Worm (Caenorhabditis elegans) whole organism, young adult: Measurements from ENCODE around the gene rpap-3.

Source experiments
- B0019.2 ChIP-seq: fragments of 200-800 bp; sonication (Bioruptor generic); conservative IDR thresholded peaks from 2 replicates; pipeline ENCODE4 v1.3.6; 2022; ENCODE audit warnings: missing genetic modification reagents, missing genetic modification characterization, missing compliant biosample characterization
- B0336.3 ChIP-seq: fragments of 200-800 bp; sonication (Bioruptor generic); IDR thresholded peaks from 2 replicates; pipeline ENCODE4 v1.3.6; 2022; ENCODE audit warnings: missing genetic modification characterization, missing compliant biosample characterization
- F23B12.7 ChIP-seq: sonication (generic microtip); optimal IDR thresholded peaks from 2 replicates; lab custom pipeline; 2017; ENCODE audit warnings: missing genetic modification characterization, mild to moderate bottlenecking, missing compliant biosample characterization, antibody characterized with exemption, moderate library complexity; ENCODE audit not compliant: insufficient read depth
- F49E8.2 ChIP-seq: sonication (generic microtip); optimal IDR thresholded peaks from 3 replicates; lab custom pipeline; 2017; ENCODE audit warnings: missing genetic modification characterization, mild to moderate bottlenecking, missing compliant biosample characterization, antibody characterized with exemption, moderate library complexity; ENCODE audit not compliant: insufficient read depth
- F52B5.7 ChIP-seq: sonication (generic microtip); optimal IDR thresholded peaks from 2 replicates; lab custom pipeline; 2016; ENCODE audit warnings: mild to moderate bottlenecking, missing genetic modification characterization, missing compliant biosample characterization
- F55B11.4 ChIP-seq: sonication (generic microtip); optimal IDR thresholded peaks from 2 replicates; lab custom pipeline; 2016; ENCODE audit warnings: missing compliant biosample characterization, missing genetic modification characterization, borderline replicate concordance; ENCODE audit not compliant: insufficient read depth
- F57C9.4 ChIP-seq: sonication (generic microtip); optimal IDR thresholded peaks from 2 replicates; lab custom pipeline; 2017; ENCODE audit warnings: mild to moderate bottlenecking, missing genetic modification characterization, missing compliant biosample characterization
- K12H6.12 ChIP-seq: fragments of 200-800 bp; sonication (Bioruptor generic); optimal IDR thresholded peaks from 2 replicates; lab custom pipeline; 2018; ENCODE audit warnings: mild to moderate bottlenecking, missing genetic modification characterization, missing compliant biosample characterization
- Y53G8AR.9 ChIP-seq: fragments of 200-800 bp; sonication (Bioruptor generic); conservative IDR thresholded peaks from 2 replicates; pipeline ENCODE4 v1.3.6; 2022; ENCODE audit warnings: missing genetic modification reagents, missing genetic modification characterization, missing compliant biosample characterization
- ama-1 ChIP-seq, 3 experiments: fragments of 150-350 bp in 1 of 3; sonication (generic microtip) in 2 of 3; optimal IDR thresholded peaks; 2 replicates each; lab custom pipeline; 2014 to 2018; ENCODE audit warnings: missing biosample characterization in 2 of 3, missing genetic modification characterization in 2 of 3, missing genetic modification reagents in 2 of 3
- athp-1 ChIP-seq: sonication (generic microtip); optimal IDR thresholded peaks from 2 replicates; lab custom pipeline; 2017; ENCODE audit warnings: mild to moderate bottlenecking, missing genetic modification characterization, missing compliant biosample characterization
- attf-3 ChIP-seq: fragments of 200-800 bp; sonication (Bioruptor generic); conservative IDR thresholded peaks from 2 replicates; pipeline ENCODE4 v1.3.6; 2022; ENCODE audit warnings: missing genetic modification reagents, missing genetic modification characterization, missing compliant biosample characterization
- attf-5 ChIP-seq: fragments of 200-800 bp; sonication (Bioruptor generic); optimal IDR thresholded peaks from 2 replicates; lab custom pipeline; 2018; ENCODE audit warnings: mild to moderate bottlenecking, missing genetic modification characterization, missing compliant biosample characterization
- cebp-2 ChIP-seq: fragments of 200-800 bp; sonication (Bioruptor generic); IDR thresholded peaks from 2 replicates; pipeline ENCODE4 v1.3.6; 2022; ENCODE audit warnings: missing genetic modification characterization, missing compliant biosample characterization
- ceh-100 ChIP-seq: fragments of 200-800 bp; sonication (Bioruptor generic); IDR thresholded peaks from 2 replicates; pipeline ENCODE4 v1.3.6; 2022; ENCODE audit warnings: missing genetic modification reagents, missing genetic modification characterization, missing compliant biosample characterization
- ceh-40 ChIP-seq: fragments of 200-800 bp; sonication (Bioruptor generic); IDR thresholded peaks from 2 replicates; pipeline ENCODE4 v1.3.6; 2022; ENCODE audit warnings: missing genetic modification characterization, missing compliant biosample characterization
- ceh-58 ChIP-seq: fragments of 200-800 bp; sonication (Bioruptor generic); IDR thresholded peaks from 2 replicates; pipeline ENCODE4 v1.3.6; 2022; ENCODE audit warnings: missing genetic modification characterization, missing compliant biosample characterization
- ceh-91 ChIP-seq: fragments of 200-800 bp; sonication (Bioruptor generic); IDR thresholded peaks from 2 replicates; pipeline ENCODE4 v1.3.6; 2022; ENCODE audit warnings: missing genetic modification reagents, missing genetic modification characterization, missing compliant biosample characterization
- die-1 ChIP-seq: sonication (generic microtip); optimal IDR thresholded peaks from 2 replicates; lab custom pipeline; 2016; ENCODE audit warnings: missing genotype, mild to moderate bottlenecking, missing genetic modification characterization, missing compliant biosample characterization
- dox-1 ChIP-seq: fragments of 200-800 bp; sonication (Bioruptor generic); IDR thresholded peaks from 2 replicates; pipeline ENCODE4 v1.3.6; 2022; ENCODE audit warnings: missing genetic modification reagents, missing genetic modification characterization, missing compliant biosample characterization
- dpff-1 ChIP-seq: sonication (generic microtip); optimal IDR thresholded peaks from 2 replicates; lab custom pipeline; 2017; ENCODE audit warnings: mild to moderate bottlenecking, missing genetic modification characterization, missing compliant biosample characterization
- ekl-4 ChIP-seq: fragments of 200-800 bp; sonication (Bioruptor generic); IDR thresholded peaks from 2 replicates; pipeline ENCODE4 v1.3.6; 2022; ENCODE audit warnings: missing genetic modification reagents, missing genetic modification characterization, missing compliant biosample characterization
- lin-26 ChIP-seq: fragments of 200-800 bp; sonication (Bioruptor generic); IDR thresholded peaks from 2 replicates; pipeline ENCODE4 v1.3.6; 2022; ENCODE audit warnings: missing genetic modification reagents, missing genetic modification characterization, missing compliant biosample characterization
- lin-35 ChIP-seq, 3 experiments: fragments of 150-350 bp in 2 of 3; sonication (generic microtip) in 1 of 3; optimal IDR thresholded peaks; 2 replicates each; lab custom pipeline; 2014 to 2018; ENCODE audit warnings: missing biosample characterization in 3 of 3, missing genetic modification characterization in 3 of 3, missing genetic modification reagents in 3 of 3
- lin-54 ChIP-seq: fragments of 200-800 bp; sonication (Bioruptor generic); optimal IDR thresholded peaks from 2 replicates; lab custom pipeline; 2018; ENCODE audit warnings: mild to moderate bottlenecking, missing genetic modification characterization, missing compliant biosample characterization
- lir-1 ChIP-seq: fragments of 200-800 bp; sonication (Bioruptor generic); conservative IDR thresholded peaks from 2 replicates; pipeline ENCODE4 v1.3.6; 2022; ENCODE audit warnings: missing genetic modification reagents, missing genetic modification characterization, missing compliant biosample characterization
- lsl-1 ChIP-seq: fragments of 200-800 bp; sonication (Bioruptor generic); optimal IDR thresholded peaks from 2 replicates; lab custom pipeline; 2018; ENCODE audit warnings: mild to moderate bottlenecking, missing genetic modification characterization, moderate library complexity, missing compliant biosample characterization
- lsy-27 ChIP-seq: sonication (generic microtip); optimal IDR thresholded peaks from 2 replicates; lab custom pipeline; 2017; ENCODE audit warnings: missing genetic modification characterization, mild to moderate bottlenecking, missing compliant biosample characterization, antibody characterized with exemption, missing genotype, borderline replicate concordance; ENCODE audit not compliant: insufficient read depth
- madf-10 ChIP-seq: sonication (generic microtip); optimal IDR thresholded peaks from 2 replicates; lab custom pipeline; 2016; ENCODE audit warnings: mild to moderate bottlenecking, missing genetic modification characterization, missing compliant biosample characterization
- madf-3 ChIP-seq: fragments of 200-800 bp; sonication (Bioruptor generic); IDR thresholded peaks from 2 replicates; pipeline ENCODE4 v1.3.6; 2022; ENCODE audit warnings: missing genetic modification reagents, missing genetic modification characterization, missing compliant biosample characterization
- madf-8 ChIP-seq: fragments of 200-800 bp; sonication (Bioruptor generic); conservative IDR thresholded peaks from 2 replicates; pipeline ENCODE4 v1.3.6; 2022; ENCODE audit warnings: missing genetic modification reagents, missing genetic modification characterization, missing compliant biosample characterization
- mel-28 ChIP-seq: sonication (generic microtip); optimal IDR thresholded peaks from 2 replicates; lab custom pipeline; 2016; ENCODE audit warnings: borderline replicate concordance, mild to moderate bottlenecking, missing genetic modification characterization, missing compliant biosample characterization
- nfya-1 ChIP-seq: sonication (generic microtip); optimal IDR thresholded peaks from 2 replicates; lab custom pipeline; 2017; ENCODE audit warnings: antibody characterized with exemption, missing compliant biosample characterization, missing genetic modification characterization, borderline replicate concordance; ENCODE audit not compliant: insufficient read depth
- nfyb-1 ChIP-seq: fragments of 200-800 bp; sonication (Bioruptor generic); IDR thresholded peaks from 2 replicates; pipeline ENCODE4 v1.3.6; 2022; ENCODE audit warnings: missing genetic modification reagents, missing genetic modification characterization, missing compliant biosample characterization
- nhr-120 ChIP-seq: fragments of 200-800 bp; sonication (Bioruptor generic); IDR thresholded peaks from 2 replicates; pipeline ENCODE4 v1.3.6; 2022; ENCODE audit warnings: missing genetic modification characterization, missing compliant biosample characterization
- pbrm-1 ChIP-seq: fragments of 200-800 bp; sonication (Bioruptor generic); IDR thresholded peaks from 2 replicates; pipeline ENCODE4 v1.3.6; 2022; ENCODE audit warnings: missing genetic modification reagents, missing genetic modification characterization, missing compliant biosample characterization
- rec-8 ChIP-seq, 2 experiments: sonication (generic microtip); optimal IDR thresholded peaks; 2 replicates each; lab custom pipeline; 2016; ENCODE audit warnings: mild to moderate bottlenecking in 2 of 2, missing genetic modification characterization in 2 of 2, missing genetic modification reagents in 2 of 2, missing genotype in 2 of 2, missing biosample characterization in 1 of 2, missing compliant biosample characterization in 1 of 2, moderate library complexity in 1 of 2
- sea-2 ChIP-seq: fragments of 200-800 bp; sonication (Bioruptor generic); IDR thresholded peaks from 2 replicates; pipeline ENCODE4 v1.3.6; 2022; ENCODE audit warnings: missing genetic modification characterization, missing compliant biosample characterization
- somi-1 ChIP-seq: fragments of 200-800 bp; sonication (Bioruptor generic); optimal IDR thresholded peaks from 2 replicates; lab custom pipeline; 2018; ENCODE audit warnings: mild to moderate bottlenecking, missing genetic modification characterization, missing compliant biosample characterization
- tbp1 ChIP-seq: fragments of 200-800 bp; sonication (Bioruptor generic); optimal IDR thresholded peaks from 2 replicates; lab custom pipeline; 2018; ENCODE audit warnings: mild to moderate bottlenecking, missing genetic modification characterization, missing compliant biosample characterization
- unc-62 ChIP-seq: fragments of 150-350 bp; optimal IDR thresholded peaks from 2 replicates; lab custom pipeline; 2014; ENCODE audit warnings: missing biosample characterization, missing genetic modification reagents, missing genetic modification characterization
- zim-3 ChIP-seq: sonication (generic microtip); optimal IDR thresholded peaks from 2 replicates; lab custom pipeline; 2017; ENCODE audit warnings: mild to moderate bottlenecking, missing genetic modification characterization, moderate library complexity, missing compliant biosample characterization
- ztf-18 ChIP-seq: sonication (generic microtip); optimal IDR thresholded peaks from 2 replicates; lab custom pipeline; 2016; ENCODE audit warnings: missing genotype, mild to moderate bottlenecking, missing genetic modification characterization, missing compliant biosample characterization
- ztf-28 ChIP-seq: fragments of 200-800 bp; sonication (Bioruptor generic); IDR thresholded peaks from 2 replicates; pipeline ENCODE4 v1.3.6; 2022; ENCODE audit warnings: missing genetic modification reagents, missing genetic modification characterization, missing compliant biosample characterization

Gene rpap-3

ce11 chrIV:7789521-7789949 lies 10.8 kb upstream of the rpap-3 start, which contains the start of gene imp-3 (continued):
- TF ChIP-seq B0336.3, result peak; percentile 80
- TF ChIP-seq ekl-4 (GFP tag; lab: Robert Waterston, UW), result peak; percentile 83
- peak; percentile 77 for TF ChIP-seq lin-26 (GFP tag; lab: Robert Waterston, UW)
- peak; percentile 53 for TF ChIP-seq F57C9.4 (tag; lab: Kevin White, UChicago)
- TF ChIP-seq ceh-40 (GFP tag; lab: Robert Waterston, UW), result peak; percentile 76
- TF ChIP-seq K12H6.12 (tag; lab: Kevin White, UChicago), result peak; percentile 51
- TF ChIP-seq Y53G8AR.9 (GFP tag; lab: Robert Waterston, UW), result peak; percentile 95
- TF ChIP-seq athp-1, result peak; percentile 88
- 0 out of 2 replicates have a peak, but pooled peaks have one; percentile 22 for TF ChIP-seq lir-1 (GFP tag; lab: Robert Waterston, UW)
- TF ChIP-seq nhr-120 (GFP tag; lab: Robert Waterston, UW), result no peak
- 0 out of 2 replicates have a peak, but pooled peaks have one; percentile 27 for TF ChIP-seq attf-3 (GFP tag; lab: Robert Waterston, UW)
- peak; percentile 15; the same call in 1 of the 2 replicates for TF ChIP-seq ceh-91 (GFP tag; lab: Robert Waterston, UW)
- peak; percentile 84 for TF ChIP-seq F52B5.7 (tag; lab: Kevin White, UChicago)
- peak; percentile 81 for TF ChIP-seq F49E8.2 (tag; lab: Kevin White, UChicago)
- peak; percentile 62 for TF ChIP-seq pbrm-1
- TF ChIP-seq die-1 (tag; lab: Kevin White, UChicago), result no peak
- TF ChIP-seq cebp-2, result no peak
- no peak for TF ChIP-seq unc-62 (GFP tag; lab: Kevin White, UChicago)
- TF ChIP-seq lin-35 (GFP tag; optimal IDR thresholded peaks at IDR 0.05; lab: Kevin White, UChicago), result peak in 1 of 3 experiments; percentile 65
- TF ChIP-seq ama-1 (optimal IDR thresholded peaks at IDR 0.05; lab: Kevin White, UChicago), result peak; percentile 95
- TF ChIP-seq ama-1 (GFP tag; optimal IDR thresholded peaks at IDR 0.05; lab: Kevin White, UChicago), result peak; percentile 51 to 81
- no peak for TF ChIP-seq rec-8 (tag; optimal IDR thresholded peaks at IDR 0.05; lab: Kevin White, UChicago)
- peak; percentile 60 for TF ChIP-seq tbp1 (GFP tag; lab: Kevin White, UChicago)
- TF ChIP-seq B0019.2 (GFP tag; lab: Robert Waterston, UW), result no peak
- TF ChIP-seq dpff-1 (tag; lab: Kevin White, UChicago), result peak; percentile 7
- peak; percentile 66 for TF ChIP-seq zim-3 (tag; lab: Kevin White, UChicago)
- TF ChIP-seq ceh-100 (GFP tag; lab: Robert Waterston, UW), result peak; percentile 60
- TF ChIP-seq attf-5, result peak; percentile 74
- TF ChIP-seq ceh-58 (GFP tag; lab: Robert Waterston, UW), result 0 out of 2 replicates have a peak, but pooled peaks have one; percentile 10
- TF ChIP-seq madf-3, result 0 out of 2 replicates have a peak, but pooled peaks have one; percentile 40

ce11 chrIV:7785506-7786065 lies 6.8 kb upstream of the rpap-3 start, which contains the start of gene tag-322:
tag-322 (minus strand) TSS chrIV:7785556.
- TF ChIP-seq ama-1 (optimal IDR thresholded peaks at IDR 0.05; lab: Kevin White, UChicago) (no peak), ama-1 (GFP tag; optimal IDR thresholded peaks at IDR 0.05; lab: Kevin White, UChicago) (no peak), nfyb-1 (peak; percentile 62; the same call in 1 of the 2 replicates), ztf-18 (tag; lab: Kevin White, UChicago) (no peak), F55B11.4 (no peak), madf-10 (tag; lab: Kevin White, UChicago) (no peak), lsl-1 (peak; percentile 19), pbrm-1 (0 out of 2 replicates have a peak, but pooled peaks have one; percentile 30), madf-8 (GFP tag; lab: Robert Waterston, UW) (no peak), lsy-27 (tag; lab: Kevin White, UChicago) (no peak), madf-3 (no peak), rec-8 (tag; optimal IDR thresholded peaks at IDR 0.05; lab: Kevin White, UChicago) (no peak), lin-35 (GFP tag; optimal IDR thresholded peaks at IDR 0.05; lab: Kevin White, UChicago) (peak in 1 of 3 experiments; percentile 62), ceh-40 (GFP tag; lab: Robert Waterston, UW) (no peak), somi-1 (GFP tag; lab: Kevin White, UChicago) (no peak), dox-1 (0 out of 2 replicates have a peak, but pooled peaks have one; percentile 26), F49E8.2 (tag; lab: Kevin White, UChicago) (peak; percentile 39), ztf-28 (GFP tag; lab: Robert Waterston, UW) (no peak), mel-28 (no peak), lin-54 (GFP tag; lab: Kevin White, UChicago) (no peak), sea-2 (GFP tag; lab: Robert Waterston, UW) (no peak), K12H6.12 (tag; lab: Kevin White, UChicago) (no peak), nfya-1 (tag; lab: Kevin White, UChicago) (no peak), F23B12.7 (tag; lab: Kevin White, UChicago) (peak; percentile 28)
